Fruit fly (Drosophila melanogaster) whole organism, embryonic: Measurements from ENCODE around the gene Dic61B.

Experiments
- Ada2b ChIP-seq: fragments of 200-800 bp; sonication (Bioruptor generic); IDR thresholded peaks from 2 replicates; pipeline ENCODE4 v1.3.6; 2022; ENCODE audit warnings: missing biosample characterization, missing genetic modification characterization
- C15 ChIP-seq: fragments of 200-800 bp; sonication (Bioruptor generic); IDR thresholded peaks from 3 replicates; pipeline ENCODE4 v1.3.6; 2022; ENCODE audit warnings: missing biosample characterization, missing genetic modification characterization
- CG10565 ChIP-seq: fragments of 200-800 bp; sonication (Bioruptor generic); optimal IDR thresholded peaks from 3 replicates; lab custom pipeline; 2016; ENCODE audit warnings: missing biosample characterization, mild to moderate bottlenecking, missing genetic modification characterization
- CG10959 ChIP-seq: fragments of 200-800 bp; sonication (Bioruptor generic); IDR thresholded peaks from 2 replicates; pipeline ENCODE4 v1.3.6; 2022; ENCODE audit warnings: missing biosample characterization, missing genetic modification characterization
- CG10979 ChIP-seq: fragments of 200-800 bp; sonication (Bioruptor generic); optimal IDR thresholded peaks from 2 replicates; lab custom pipeline; 2018; ENCODE audit warnings: missing biosample characterization, mild to moderate bottlenecking, missing genetic modification characterization, moderate library complexity
- CG11247 ChIP-seq: fragments of 200-800 bp; sonication (Bioruptor generic); IDR thresholded peaks from 2 replicates; pipeline ENCODE4 v1.3.6; 2022; ENCODE audit warnings: missing biosample characterization, missing genetic modification characterization
- CG11695 ChIP-seq: fragments of 200-800 bp; sonication (Bioruptor generic); IDR thresholded peaks from 3 replicates; pipeline ENCODE4 v1.3.6; 2022; ENCODE audit warnings: missing biosample characterization, missing genetic modification characterization
- CG11696 ChIP-seq: fragments of 200-800 bp; sonication (Bioruptor generic); IDR thresholded peaks from 2 replicates; pipeline ENCODE4 v1.3.6; 2022; ENCODE audit warnings: missing biosample characterization, missing genetic modification characterization
- CG12299 ChIP-seq: fragments of 200-800 bp; sonication (Bioruptor generic); optimal IDR thresholded peaks from 2 replicates; lab custom pipeline; 2018; ENCODE audit warnings: missing biosample characterization, mild to moderate bottlenecking, missing genetic modification characterization
- CG16813 ChIP-seq: fragments of 200-800 bp; sonication (Bioruptor generic); IDR thresholded peaks from 3 replicates; pipeline ENCODE4 v1.3.6; 2022; ENCODE audit warnings: missing biosample characterization, missing genetic modification characterization; ENCODE audit not compliant: partially characterized antibody
- CG17186 ChIP-seq: fragments of 200-800 bp; sonication (Bioruptor generic); optimal IDR thresholded peaks from 3 replicates; lab custom pipeline; 2017; ENCODE audit warnings: missing biosample characterization, missing genetic modification reagents, missing genetic modification characterization
- CG2120 ChIP-seq: fragments of 200-800 bp; sonication (Bioruptor generic); optimal IDR thresholded peaks from 3 replicates; lab custom pipeline; 2016; ENCODE audit warnings: missing biosample characterization, missing genetic modification characterization
- CG30020 ChIP-seq: fragments of 200-800 bp; optimal IDR thresholded peaks from 2 replicates; lab custom pipeline; 2019; ENCODE audit warnings: missing biosample characterization, mild to moderate bottlenecking, missing genetic modification characterization, moderate library complexity
- CG32772 ChIP-seq: fragments of 200-800 bp; sonication (Bioruptor generic); IDR thresholded peaks from 2 replicates; pipeline ENCODE4 v1.3.6; 2022; ENCODE audit warnings: missing biosample characterization, missing genetic modification characterization
- CG3995 ChIP-seq: fragments of 200-800 bp; sonication (Bioruptor generic); optimal IDR thresholded peaks from 3 replicates; lab custom pipeline; 2016; ENCODE audit warnings: missing biosample characterization, missing genetic modification characterization
- CG4617 ChIP-seq: fragments of 200-800 bp; sonication (Bioruptor generic); optimal IDR thresholded peaks from 3 replicates; lab custom pipeline; 2016; ENCODE audit warnings: missing biosample characterization, missing genetic modification characterization, borderline replicate concordance
- CG6683 ChIP-seq: fragments of 200-800 bp; sonication (Bioruptor generic); optimal IDR thresholded peaks from 2 replicates; lab custom pipeline; 2017; ENCODE audit warnings: missing biosample characterization, mild to moderate bottlenecking, missing genetic modification characterization, missing genetic modification reagents
- CG7839 ChIP-seq: fragments of 200-800 bp; sonication (Bioruptor generic); optimal IDR thresholded peaks from 3 replicates; lab custom pipeline; 2018; ENCODE audit warnings: missing biosample characterization, mild to moderate bottlenecking, missing genetic modification characterization, moderate library complexity
- CG7928 ChIP-seq: fragments of 200-800 bp; sonication (Bioruptor generic); optimal IDR thresholded peaks from 2 replicates; lab custom pipeline; 2017; ENCODE audit warnings: missing biosample characterization, mild to moderate bottlenecking, missing genetic modification characterization
- CG7963 ChIP-seq: fragments of 200-800 bp; sonication (Bioruptor generic); IDR thresholded peaks from 3 replicates; pipeline ENCODE4 v1.3.6; 2022; ENCODE audit warnings: missing biosample characterization, missing genetic modification characterization; ENCODE audit not compliant: partially characterized antibody
- CG9215 ChIP-seq: fragments of 200-800 bp; sonication (Bioruptor generic); IDR thresholded peaks from 2 replicates; pipeline ENCODE4 v1.3.6; 2022; ENCODE audit warnings: missing biosample characterization, missing genetic modification characterization
- CG9797 ChIP-seq: fragments of 200-800 bp; sonication (Bioruptor generic); optimal IDR thresholded peaks from 3 replicates; lab custom pipeline; 2018; ENCODE audit warnings: missing biosample characterization, mild to moderate bottlenecking, missing genetic modification characterization
- Chrac-16 ChIP-seq: fragments of 200-800 bp; sonication (Bioruptor generic); optimal IDR thresholded peaks from 3 replicates; lab custom pipeline; 2016; ENCODE audit warnings: missing biosample characterization, missing genetic modification characterization
- Dll ChIP-seq: fragments of 200-800 bp; sonication (Bioruptor generic); IDR thresholded peaks from 4 replicates; pipeline ENCODE4 v1.3.6; 2022; ENCODE audit warnings: missing biosample characterization, missing genetic modification characterization; ENCODE audit not compliant: partially characterized antibody
- ERR ChIP-seq: fragments of 200-800 bp; sonication (Bioruptor generic); optimal IDR thresholded peaks from 2 replicates; lab custom pipeline; 2016; ENCODE audit warnings: missing biosample characterization, missing genetic modification characterization
- H15 ChIP-seq: fragments of 200-800 bp; sonication (Bioruptor generic); IDR thresholded peaks from 3 replicates; pipeline ENCODE4 v1.3.6; 2022; ENCODE audit warnings: missing biosample characterization, missing genetic modification characterization
- HHEX ChIP-seq: fragments of 200-800 bp; sonication (Bioruptor generic); optimal IDR thresholded peaks from 3 replicates; lab custom pipeline; 2017; ENCODE audit warnings: missing biosample characterization, mild to moderate bottlenecking, missing genetic modification characterization, missing genetic modification reagents
- HLHmδ ChIP-seq: fragments of 200-800 bp; sonication (Bioruptor generic); optimal IDR thresholded peaks from 2 replicates; lab custom pipeline; 2018; ENCODE audit warnings: missing biosample characterization, mild to moderate bottlenecking, missing genetic modification characterization, moderate library complexity
- Hmr ChIP-seq: fragments of 200-800 bp; sonication (Bioruptor generic); optimal IDR thresholded peaks from 3 replicates; lab custom pipeline; 2017; ENCODE audit warnings: mild to moderate bottlenecking, missing biosample characterization, missing genetic modification reagents, missing genetic modification characterization
- NC2β ChIP-seq: fragments of 200-800 bp; sonication (Bioruptor generic); optimal IDR thresholded peaks from 2 replicates; lab custom pipeline; 2016; ENCODE audit warnings: missing biosample characterization, missing genetic modification characterization
- Neu2 ChIP-seq: fragments of 200-800 bp; sonication (Bioruptor generic); optimal IDR thresholded peaks from 3 replicates; lab custom pipeline; 2016; ENCODE audit warnings: missing biosample characterization, missing genetic modification characterization, borderline replicate concordance
- NfI ChIP-seq: fragments of 200-800 bp; sonication (Bioruptor generic); optimal IDR thresholded peaks from 3 replicates; lab custom pipeline; 2018; ENCODE audit warnings: missing biosample characterization, mild to moderate bottlenecking, missing genetic modification characterization, moderate library complexity
- Optix ChIP-seq: fragments of 200-800 bp; sonication (Bioruptor generic); IDR thresholded peaks from 3 replicates; pipeline ENCODE4 v1.3.6; 2022; ENCODE audit warnings: missing biosample characterization, missing genetic modification characterization
- Poxn ChIP-seq: fragments of 200-800 bp; sonication (Bioruptor generic); IDR thresholded peaks from 2 replicates; pipeline ENCODE4 v1.3.6; 2022; ENCODE audit warnings: missing biosample characterization, missing genetic modification characterization
- Sry-β ChIP-seq: fragments of 200-800 bp; sonication (Bioruptor generic); optimal IDR thresholded peaks from 2 replicates; lab custom pipeline; 2018; ENCODE audit warnings: missing biosample characterization, mild to moderate bottlenecking, missing genetic modification characterization, moderate library complexity
- Tbp ChIP-seq: fragments of >200 bp; optimal IDR thresholded peaks from 2 replicates; lab custom pipeline; 2018; ENCODE audit warnings: missing biosample characterization, missing genetic modification characterization
- corto ChIP-seq: fragments of 200-800 bp; sonication (Bioruptor generic); optimal IDR thresholded peaks from 2 replicates; lab custom pipeline; 2016; ENCODE audit warnings: missing biosample characterization, mild to moderate bottlenecking, missing genetic modification characterization, moderate library complexity
- cwo ChIP-seq: fragments of 200-800 bp; sonication (Bioruptor generic); optimal IDR thresholded peaks from 3 replicates; lab custom pipeline; 2017; ENCODE audit warnings: missing biosample characterization, missing genetic modification characterization, mild to moderate bottlenecking, moderate library complexity, missing genetic modification reagents
- dan ChIP-seq: fragments of 200-800 bp; sonication (Bioruptor generic); IDR thresholded peaks from 2 replicates; pipeline ENCODE4 v1.3.6; 2022; ENCODE audit warnings: missing biosample characterization, missing genetic modification characterization
- eyg ChIP-seq: fragments of 200-800 bp; sonication (Bioruptor generic); optimal IDR thresholded peaks from 3 replicates; lab custom pipeline; 2016; ENCODE audit warnings: missing biosample characterization, missing genetic modification characterization
- gem ChIP-seq: fragments of 200-800 bp; sonication (Bioruptor generic); optimal IDR thresholded peaks from 2 replicates; lab custom pipeline; 2019; ENCODE audit warnings: missing biosample characterization, mild to moderate bottlenecking, missing genetic modification characterization, moderate library complexity
- ken ChIP-seq: fragments of 200-800 bp; sonication (Bioruptor generic); IDR thresholded peaks from 3 replicates; pipeline ENCODE4 v1.3.6; 2022; ENCODE audit warnings: missing biosample characterization, missing genetic modification characterization
- onecut ChIP-seq: fragments of 200-800 bp; sonication (Bioruptor generic); IDR thresholded peaks from 2 replicates; pipeline ENCODE4 v1.3.6; 2022; ENCODE audit warnings: missing biosample characterization, missing genetic modification characterization
- org-1 ChIP-seq: fragments of 200-800 bp; sonication (Bioruptor generic); optimal IDR thresholded peaks from 2 replicates; lab custom pipeline; 2017; ENCODE audit warnings: missing biosample characterization, missing genetic modification characterization
- pb ChIP-seq: fragments of 200-800 bp; sonication (Bioruptor generic); optimal IDR thresholded peaks from 3 replicates; lab custom pipeline; 2016; ENCODE audit warnings: missing biosample characterization, missing genetic modification characterization
- ranshi ChIP-seq: fragments of 200-800 bp; sonication (Bioruptor generic); IDR thresholded peaks from 2 replicates; pipeline ENCODE4 v1.3.6; 2022; ENCODE audit warnings: missing biosample characterization, missing genetic modification characterization
- toy ChIP-seq: fragments of 200-800 bp; sonication (Bioruptor generic); IDR thresholded peaks from 2 replicates; pipeline ENCODE4 v1.3.6; 2022; ENCODE audit warnings: missing biosample characterization, missing genetic modification characterization
- ttk ChIP-seq: fragments of 200-800 bp; sonication (Bioruptor generic); IDR thresholded peaks from 2 replicates; pipeline ENCODE4 v2.1.2; 2022; ENCODE audit warnings: missing biosample characterization, missing genetic modification characterization
- tx ChIP-seq: fragments of 200-800 bp; sonication (Bioruptor generic); optimal IDR thresholded peaks from 2 replicates; lab custom pipeline; 2016; ENCODE audit warnings: missing biosample characterization, missing genetic modification characterization
- zf30C ChIP-seq: fragments of 200-800 bp; sonication (Bioruptor generic); optimal IDR thresholded peaks from 3 replicates; lab custom pipeline; 2018; ENCODE audit warnings: missing biosample characterization, mild to moderate bottlenecking, missing genetic modification characterization

Gene Dic61B

DNA sequence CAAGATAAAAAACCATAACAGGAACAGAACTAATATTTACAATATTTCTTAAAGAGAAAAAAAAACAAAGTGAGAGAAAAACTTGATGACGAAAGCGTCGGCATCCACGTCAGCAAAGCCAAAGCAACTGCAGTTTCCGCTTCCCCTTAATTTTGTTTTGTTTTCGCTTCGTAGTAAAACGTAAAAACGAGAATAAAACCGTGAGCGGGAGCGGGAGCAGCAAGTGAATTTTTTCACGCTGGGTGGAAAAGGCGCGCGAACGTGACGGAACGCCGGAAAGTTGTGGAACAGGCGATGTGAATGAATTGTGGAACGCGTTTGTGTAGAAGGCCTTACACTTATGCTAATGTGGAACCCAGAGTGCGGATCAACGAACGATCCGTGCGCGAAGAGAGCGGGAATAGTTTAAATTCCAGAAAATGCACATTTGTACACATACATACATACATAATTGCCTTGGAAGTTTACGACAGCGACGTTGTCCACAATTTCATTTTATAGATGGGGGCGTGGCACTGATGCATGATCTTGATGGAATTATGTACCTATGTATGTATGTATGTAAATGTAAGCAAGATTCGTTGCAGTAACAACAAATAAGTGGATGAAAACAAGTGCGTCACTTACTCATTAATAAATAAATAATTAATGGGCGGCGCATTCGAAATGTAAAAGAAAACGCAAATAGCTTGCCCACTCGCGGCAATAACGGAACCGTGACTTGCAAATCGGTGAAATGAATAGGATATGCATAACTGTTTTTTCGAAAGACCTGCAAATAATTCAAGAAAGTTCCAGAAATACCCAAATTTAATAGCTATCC lies 23.9 kb downstream of the Dic61B start (continued):
- TF ChIP-seq CG3995 (GFP tag; lab: Kevin White, UChicago) (peak; percentile 86), CG10565 (GFP tag; lab: Kevin White, UChicago) (no peak), CG30020 (peak; percentile 78), CG2120 (GFP tag; lab: Kevin White, UChicago) (no peak), CG9215 (GFP tag; lab: Robert Waterston, UW) (no peak), Optix (GFP tag; lab: Robert Waterston, UW) (no peak), HLHmδ (GFP tag; lab: Kevin White, UChicago) (no peak), H15 (no peak), ken (GFP tag; lab: Robert Waterston, UW) (no peak), Dll (GFP tag; lab: Robert Waterston, UW) (0 out of 4 replicates have a peak, but pooled peaks have one; percentile 18), C15 (GFP tag; lab: Robert Waterston, UW) (no peak), ERR (GFP tag; lab: Kevin White, UChicago) (no peak), toy (GFP tag; lab: Robert Waterston, UW) (no peak), gem (tag; lab: Kevin White, UChicago) (no peak), CG7928 (GFP tag; lab: Kevin White, UChicago) (no peak), dan (GFP tag; lab: Robert Waterston, UW) (no peak), Neu2 (GFP tag; lab: Kevin White, UChicago) (no peak), cwo (no peak), ttk (GFP tag; lab: Robert Waterston, UW) (no peak), org-1 (GFP tag; lab: Kevin White, UChicago) (no peak), Chrac-16 (GFP tag; lab: Kevin White, UChicago) (no peak), zf30C (GFP tag; lab: Kevin White, UChicago) (peak; percentile 56), pb (no peak), CG16813 (GFP tag; lab: Robert Waterston, UW) (no peak), CG11696 (GFP tag; lab: Robert Waterston, UW) (no peak), CG32772 (GFP tag; lab: Robert Waterston, UW) (no peak), NC2β (no peak), CG7839 (no peak), ranshi (GFP tag; lab: Robert Waterston, UW) (no peak; the same call in 1 of the 2 replicates), CG10959 (GFP tag; lab: Robert Waterston, UW) (no peak), CG7963 (GFP tag; lab: Robert Waterston, UW) (no peak), corto (GFP tag; lab: Kevin White, UChicago) (no peak), CG6683 (GFP tag; lab: Kevin White, UChicago) (no peak), CG9797 (GFP tag; lab: Kevin White, UChicago) (no peak), CG12299 (tag; lab: Kevin White, UChicago) (peak; percentile 18), onecut (no peak), Sry-β (GFP tag; lab: Kevin White, UChicago) (no peak), HHEX (no peak), CG4617 (GFP tag; lab: Kevin White, UChicago) (no peak), Poxn (GFP tag; lab: Robert Waterston, UW) (no peak), Tbp (GFP tag; lab: Kevin White, UChicago) (no peak), CG11695 (GFP tag; lab: Robert Waterston, UW) (peak; percentile 47; the same call in 1 of the 3 replicates), CG17186 (GFP tag; lab: Kevin White, UChicago) (no peak), Ada2b (GFP tag; lab: Robert Waterston, UW) (no peak), CG10979 (tag; lab: Kevin White, UChicago) (no peak), CG11247 (no peak), NfI (no peak), eyg (GFP tag; lab: Kevin White, UChicago) (no peak), tx (GFP tag; lab: Kevin White, UChicago) (no peak), Hmr (GFP tag; lab: Kevin White, UChicago) (no peak)
